Fruit fly (Drosophila melanogaster) S2 (cell line): ENCODE results near the gene CG44405.

Source experiments
- CG8478 ChIP-seq: fragments of >200 bp; optimal IDR thresholded peaks from 2 replicates; lab custom pipeline; 2018
- CTCF ChIP-seq, 2 experiments: fragments of >200 bp; optimal IDR thresholded peaks; 2 replicates each; lab custom pipeline; 2018

- TF ChIP-seq CTCF (optimal IDR thresholded peaks at IDR 0.05; lab: Kevin White, UChicago) = no peak
- no peak for TF ChIP-seq CG8478 (lab: Kevin White, UChicago)
Measured at dm6 chr2L:16292975-16293501, 49.1 kb downstream of the CG44405 start, which contains the start of gene CG13258.
